Worm (Caenorhabditis elegans) whole organism, midembryonic: ENCODE measurements around the gene Y60A3A.19.

ENCODE experiments used
- T22C8.4 ChIP-seq: fragments of 200-800 bp; sonication (Bioruptor generic); IDR thresholded peaks from 2 replicates; pipeline ENCODE4 v1.3.6; 2022; ENCODE audit warnings: missing genetic modification characterization, missing compliant biosample characterization
- cog-1 ChIP-seq: sonication (generic microtip); optimal IDR thresholded peaks from 2 replicates; lab custom pipeline; 2016; ENCODE audit warnings: missing genetic modification characterization, missing compliant biosample characterization
- flt-1 ChIP-seq: fragments of 200-800 bp; sonication (Bioruptor generic); IDR thresholded peaks from 2 replicates; pipeline ENCODE4 v1.3.6; 2022; ENCODE audit warnings: missing genetic modification characterization, missing compliant biosample characterization
- klf-2 ChIP-seq: fragments of 200-800 bp; sonication (Bioruptor generic); conservative IDR thresholded peaks from 2 replicates; pipeline ENCODE4 v1.3.6; 2022; ENCODE audit warnings: missing genetic modification reagents, missing genetic modification characterization, missing compliant biosample characterization
- med-1 ChIP-seq: sonication (generic microtip); optimal IDR thresholded peaks from 2 replicates; lab custom pipeline; 2017; ENCODE audit warnings: missing genetic modification characterization, mild to moderate bottlenecking, missing compliant biosample characterization, antibody characterized with exemption, missing genetic modification reagents; ENCODE audit not compliant: insufficient read depth
- ref-1 ChIP-seq: fragments of 200-800 bp; sonication (Bioruptor generic); conservative IDR thresholded peaks from 2 replicates; pipeline ENCODE4 v1.3.6; 2022; ENCODE audit warnings: missing genetic modification reagents, missing genetic modification characterization, missing compliant biosample characterization
- ztf-23 ChIP-seq: fragments of 200-800 bp; sonication (Bioruptor generic); IDR thresholded peaks from 2 replicates; pipeline ENCODE4 v1.3.6; 2022; ENCODE audit warnings: missing genetic modification reagents, missing genetic modification characterization, missing compliant biosample characterization
- ztf-29 ChIP-seq: fragments of 200-800 bp; sonication (Bioruptor generic); IDR thresholded peaks from 2 replicates; pipeline ENCODE4 v1.3.6; 2022; ENCODE audit warnings: missing genetic modification reagents, missing genetic modification characterization, missing compliant biosample characterization

DNA sequence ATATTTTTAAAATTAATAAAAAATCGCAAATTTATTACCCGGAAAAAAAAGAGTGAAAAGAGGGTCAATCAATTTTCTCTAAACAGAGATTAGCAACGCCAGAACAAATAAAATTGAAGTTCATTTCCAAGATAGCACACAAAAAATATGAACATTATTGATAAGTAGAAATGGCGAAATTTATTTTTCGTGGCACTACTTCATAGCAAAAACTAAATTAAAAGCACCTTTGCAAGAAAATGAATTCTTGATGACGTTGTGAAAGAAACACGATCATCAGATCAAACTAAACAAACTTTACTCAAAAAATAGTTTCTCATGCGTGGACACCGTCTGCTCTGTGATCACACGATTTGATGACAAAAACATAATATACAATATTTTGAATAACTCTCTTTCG, 6.3 kb downstream of the Y60A3A.19 start, which contains the start of gene Y60A3A.16:
- TF ChIP-seq T22C8.4 (GFP tag; lab: Robert Waterston, UW) = no peak
- no peak for TF ChIP-seq flt-1 (GFP tag; lab: Robert Waterston, UW)
- no peak for TF ChIP-seq cog-1 (tag; lab: Kevin White, UChicago)
- TF ChIP-seq klf-2 = no peak
- no peak for TF ChIP-seq ztf-23
- TF ChIP-seq ztf-29 (GFP tag; lab: Robert Waterston, UW) = no peak
- no peak for TF ChIP-seq med-1 (GFP tag; lab: Kevin White, UChicago)
- TF ChIP-seq ref-1 (GFP tag; lab: Robert Waterston, UW) = no peak
